Fruit fly (Drosophila melanogaster): ENCODE data around the gene CG7215.

dm6 chr3R:18208479-18208878, 41.4 kb upstream of the CG7215 start, which contains the start of gene CG44158:
- no peak for TF ChIP-seq Gug (GFP tag; IDR thresholded peaks at IDR 0.05)
- TF ChIP-seq CG32006 (GFP tag; optimal IDR thresholded peaks at IDR 0.05) = no peak
- TF ChIP-seq Sox102F (GFP tag; optimal IDR thresholded peaks at IDR 0.05) = no peak
